Fruit fly (Drosophila melanogaster): Measurements from ENCODE around the gene CG7110.

Gene CG7110

DNA sequence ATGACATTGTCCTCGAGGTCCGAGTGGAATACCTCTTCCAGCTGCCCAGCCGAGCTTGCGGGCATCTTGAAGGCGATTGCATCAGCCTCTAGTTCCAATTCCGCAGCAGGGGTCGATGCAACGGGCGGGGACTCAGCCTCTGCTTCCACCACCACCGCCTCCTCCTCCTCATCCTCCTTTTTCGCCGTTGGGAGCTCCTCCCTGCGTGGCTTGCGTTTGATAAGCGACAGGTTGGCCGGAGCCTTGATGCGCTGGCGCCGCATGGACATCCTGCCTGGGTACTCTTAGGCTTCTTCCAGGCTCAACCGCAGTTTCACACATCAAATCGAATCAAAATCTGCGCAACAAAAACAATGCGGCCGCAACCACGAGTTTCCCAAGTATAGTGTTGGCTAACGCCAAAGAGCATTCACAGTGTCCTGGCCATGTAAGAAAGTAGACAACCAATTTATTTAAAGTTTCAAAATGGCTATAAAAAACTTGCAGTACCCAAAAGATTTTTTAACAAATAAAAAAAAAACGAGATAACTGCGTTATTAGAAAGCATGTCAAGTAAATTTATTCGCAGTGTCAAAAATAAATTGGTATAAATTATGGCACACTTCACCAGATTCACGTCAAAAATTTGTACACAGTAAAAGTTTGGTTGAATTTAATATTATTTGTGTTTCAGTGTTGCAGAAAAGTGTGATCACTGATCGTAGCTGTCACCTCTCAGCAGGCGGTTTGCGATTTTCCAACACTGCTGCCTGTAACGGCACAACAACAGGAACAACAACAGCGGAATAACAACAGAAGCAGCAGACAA lies 25.2 kb upstream of the CG7110 start, which contains the start of the genes Bdp1 and CG6565 (continued):
- TF ChIP-seq knrl (GFP tag; IDR thresholded peaks at IDR 0.05; ENCODE audit: partially characterized antibody): peak; percentile 63
- TF ChIP-seq D19A (tag; optimal IDR thresholded peaks at IDR 0.05): peak; percentile 86
- TF ChIP-seq CG4360 (GFP tag; IDR thresholded peaks at IDR 0.05): peak; percentile 48; the same call in 1 of the 2 replicates
- peak; percentile 95 for TF ChIP-seq CG34376 (GFP tag; optimal IDR thresholded peaks at IDR 0.05)
- TF ChIP-seq phol (tag; optimal IDR thresholded peaks at IDR 0.05): peak; percentile 98
- TF ChIP-seq CG3726 (GFP tag; IDR thresholded peaks at IDR 0.05): peak; percentile 89; the same call in 2 of the 3 replicates
- TF ChIP-seq prd (optimal IDR thresholded peaks at IDR 0.05): no peak
- TF ChIP-seq prd (GFP tag; IDR thresholded peaks at IDR 0.05): peak; percentile 98
- TF ChIP-seq pfk (GFP tag; optimal IDR thresholded peaks at IDR 0.05): peak; percentile 44
- TF ChIP-seq CG13296 (GFP tag; optimal IDR thresholded peaks at IDR 0.05): peak; percentile 95
- TF ChIP-seq Jarid2 (GFP tag; optimal IDR thresholded peaks at IDR 0.05): no peak
- no peak for TF ChIP-seq CG14860 (GFP tag; IDR thresholded peaks at IDR 0.05; ENCODE audit: partially characterized antibody)
- TF ChIP-seq CG10267 (tag; optimal IDR thresholded peaks at IDR 0.05): peak; percentile 100
- no peak for TF ChIP-seq nerfin-2 (GFP tag; IDR thresholded peaks at IDR 0.05; ENCODE audit: partially characterized antibody)
- TF ChIP-seq luna (GFP tag; optimal IDR thresholded peaks at IDR 0.05): peak; percentile 97
- no peak for TF ChIP-seq Hr78 (GFP tag; optimal IDR thresholded peaks at IDR 0.05)
- peak; percentile 98 for TF ChIP-seq slbo (GFP tag; IDR thresholded peaks at IDR 0.05)
- peak; percentile 99 for TF ChIP-seq Dip3 (GFP tag; optimal IDR thresholded peaks at IDR 0.05)
- peak; percentile 87 for TF ChIP-seq CG17802 (tag; optimal IDR thresholded peaks at IDR 0.05)
- peak; percentile 91 for TF ChIP-seq CG6175 (GFP tag; IDR thresholded peaks at IDR 0.05)
- TF ChIP-seq TFAM (GFP tag; optimal IDR thresholded peaks at IDR 0.05): peak; percentile 75
- TF ChIP-seq Dll (GFP tag; IDR thresholded peaks at IDR 0.05; ENCODE audit: partially characterized antibody): 0 out of 4 replicates have a peak, but pooled peaks have one; percentile 29
- peak; percentile 97 for TF ChIP-seq Mad (GFP tag; optimal IDR thresholded peaks at IDR 0.05)
- peak; percentile 97 for TF ChIP-seq ab (GFP tag; optimal IDR thresholded peaks at IDR 0.05)
- peak; percentile 93 for TF ChIP-seq CG11456 (GFP tag; IDR thresholded peaks at IDR 0.05)
- peak; percentile 94 for TF ChIP-seq CG10565 (GFP tag; optimal IDR thresholded peaks at IDR 0.05)
- TF ChIP-seq usp (GFP tag; optimal IDR thresholded peaks at IDR 0.05): no peak
- TF ChIP-seq CG5245 (GFP tag; optimal IDR thresholded peaks at IDR 0.05): peak; percentile 97
- TF ChIP-seq CG4404 (GFP tag; IDR thresholded peaks at IDR 0.05): peak; percentile 98
- TF ChIP-seq Ravus (GFP tag; IDR thresholded peaks at IDR 0.05): peak; percentile 78
- peak; percentile 76; the same call in 1 of the 2 replicates for TF ChIP-seq CG5953 (GFP tag; IDR thresholded peaks at IDR 0.05)
- TF ChIP-seq CG17912 (GFP tag; optimal IDR thresholded peaks at IDR 0.05): peak; percentile 58
- TF ChIP-seq CG30431 (GFP tag; optimal IDR thresholded peaks at IDR 0.05): peak; percentile 98
- TF ChIP-seq CG8388 (GFP tag; optimal IDR thresholded peaks at IDR 0.05): peak; percentile 94
- peak; percentile 76 for TF ChIP-seq CG1024 (GFP tag; IDR thresholded peaks at IDR 0.05)
- TF ChIP-seq CG15514 (GFP tag; optimal IDR thresholded peaks at IDR 0.05): peak; percentile 89
- TF ChIP-seq unpg (GFP tag; optimal IDR thresholded peaks at IDR 0.05): peak; percentile 94
- peak; percentile 100 for TF ChIP-seq Med (GFP tag)
- no peak for TF ChIP-seq Opbp (GFP tag; IDR thresholded peaks at IDR 0.05; ENCODE audit: partially characterized antibody)
- TF ChIP-seq Doc2 (GFP tag; IDR thresholded peaks at IDR 0.05): peak; percentile 91
- TF ChIP-seq Sin3A (optimal IDR thresholded peaks at IDR 0.05): peak; percentile 91
- no peak for TF ChIP-seq grn (GFP tag; optimal IDR thresholded peaks at IDR 0.05)
- TF ChIP-seq NC2α (GFP tag; optimal IDR thresholded peaks at IDR 0.05): peak; percentile 95
- TF ChIP-seq CG1529 (GFP tag; optimal IDR thresholded peaks at IDR 0.05): peak; percentile 95
- TF ChIP-seq CG18011 (GFP tag; optimal IDR thresholded peaks at IDR 0.05): peak; percentile 89
- peak; percentile 88 for TF ChIP-seq CG32767 (GFP tag; IDR thresholded peaks at IDR 0.05)
- peak; percentile 94 for TF ChIP-seq CG3407 (GFP tag; optimal IDR thresholded peaks at IDR 0.05)
- TF ChIP-seq CG32772 (GFP tag; IDR thresholded peaks at IDR 0.05): peak; percentile 96
- TF ChIP-seq Ptx1 (GFP tag; IDR thresholded peaks at IDR 0.05): peak; percentile 98
